Worm (Caenorhabditis elegans): ENCODE results near the gene hsp-17.

ce11 chrV:8417271-8417670 is 31.5 kb upstream of the hsp-17 start:
- no peak for TF ChIP-seq nhr-25 (tag; optimal IDR thresholded peaks at IDR 0.05)
- TF ChIP-seq ceh-82 (tag; optimal IDR thresholded peaks at IDR 0.05): no peak
- no peak for TF ChIP-seq unc-39 (tag; optimal IDR thresholded peaks at IDR 0.05)
- TF ChIP-seq ZK546.5 (tag; optimal IDR thresholded peaks at IDR 0.05): no peak
- TF ChIP-seq ztf-11 (tag; optimal IDR thresholded peaks at IDR 0.05): no peak
- TF ChIP-seq nhr-12 (tag; optimal IDR thresholded peaks at IDR 0.05): no peak
